Worm (Caenorhabditis elegans) whole organism, L3 larva: Measurements from ENCODE around the gene F17C11.13.

ENCODE experiments used
- ZK546.5 ChIP-seq: sonication (generic microtip); optimal IDR thresholded peaks from 2 replicates; lab custom pipeline; 2017; ENCODE audit warnings: missing biosample characterization, missing genetic modification characterization
- ama-1 ChIP-seq: fragments of 150-350 bp; optimal IDR thresholded peaks from 2 replicates; lab custom pipeline; 2018
- egl-27 ChIP-seq: sonication (generic microtip); optimal IDR thresholded peaks from 4 replicates; lab custom pipeline; 2017; ENCODE audit warnings: missing biosample characterization, missing genetic modification reagents, missing genetic modification characterization
- lin-39 ChIP-seq: fragments of 150-350 bp; optimal IDR thresholded peaks from 2 replicates; lab custom pipeline; 2018; ENCODE audit warnings: missing biosample characterization, missing genetic modification reagents, missing genetic modification characterization
- lsy-12 ChIP-seq: sonication (generic microtip); optimal IDR thresholded peaks from 2 replicates; lab custom pipeline; 2016; ENCODE audit warnings: mild to moderate bottlenecking, missing genetic modification characterization, missing compliant biosample characterization
- nhr-11 ChIP-seq: fragments of 150-350 bp; optimal IDR thresholded peaks from 2 replicates; lab custom pipeline; 2014; ENCODE audit warnings: missing biosample characterization, missing genetic modification characterization
- nhr-23 ChIP-seq: fragments of 150-350 bp; optimal IDR thresholded peaks from 2 replicates; lab custom pipeline; 2014; ENCODE audit warnings: missing biosample characterization, missing genetic modification reagents, missing genetic modification characterization
- nhr-77 ChIP-seq: fragments of 150-350 bp; optimal IDR thresholded peaks from 2 replicates; lab custom pipeline; 2014; ENCODE audit warnings: missing biosample characterization, missing genetic modification characterization
- pha-4 ChIP-seq: fragments of 150-350 bp; optimal IDR thresholded peaks from 2 replicates; lab custom pipeline; 2014; ENCODE audit warnings: missing biosample characterization, missing genetic modification reagents, missing genetic modification characterization
- tbx-2 ChIP-seq: sonication (generic microtip); optimal IDR thresholded peaks from 2 replicates; lab custom pipeline; 2016; ENCODE audit warnings: mild to moderate bottlenecking, missing genetic modification characterization, missing compliant biosample characterization

DNA sequence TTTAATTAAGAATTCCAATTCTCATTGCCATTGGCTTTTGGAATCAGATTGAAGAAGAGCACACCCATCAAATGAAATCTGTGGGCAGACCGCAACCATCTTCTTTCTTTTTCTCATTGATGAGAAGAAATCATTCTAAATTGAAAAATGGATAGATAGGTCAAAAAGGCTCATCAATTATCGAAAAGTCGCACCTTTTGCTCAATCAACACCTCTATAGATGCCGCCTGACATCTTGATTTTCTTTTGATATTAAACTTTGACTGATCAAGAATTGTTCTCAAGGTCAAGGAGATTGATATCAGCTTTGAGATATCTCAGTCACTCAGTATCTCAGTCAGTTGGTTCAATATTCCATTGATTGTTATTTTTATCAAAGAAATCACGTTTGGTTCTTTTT, 45.8 kb upstream of the F17C11.13 start:
- TF ChIP-seq nhr-11 = no peak
- no peak for TF ChIP-seq lsy-12
- no peak for TF ChIP-seq ZK546.5 (tag; lab: Kevin White, UChicago)
- no peak for TF ChIP-seq egl-27 (tag; lab: Kevin White, UChicago)
- no peak for TF ChIP-seq pha-4 (tag; lab: Kevin White, UChicago)
- no peak for TF ChIP-seq tbx-2 (tag; lab: Kevin White, UChicago)
- no peak for TF ChIP-seq ama-1
- no peak for TF ChIP-seq nhr-23 (tag; lab: Kevin White, UChicago)
- no peak for TF ChIP-seq nhr-77
- TF ChIP-seq lin-39 (tag; lab: Kevin White, UChicago) = no peak
